Fruit fly (Drosophila melanogaster) whole organism, embryonic: ENCODE data around the gene Lst8.

Experiments used
- CG10209 ChIP-seq: fragments of 200-800 bp; sonication (Bioruptor generic); optimal IDR thresholded peaks from 3 replicates; lab custom pipeline; 2017; ENCODE audit warnings: missing biosample characterization, mild to moderate bottlenecking, missing genetic modification characterization, missing genetic modification reagents
- CG13296 ChIP-seq: fragments of 200-800 bp; sonication (Bioruptor generic); optimal IDR thresholded peaks from 3 replicates; lab custom pipeline; 2018; ENCODE audit warnings: missing biosample characterization, mild to moderate bottlenecking, missing genetic modification characterization
- CG15479 ChIP-seq: fragments of 200-800 bp; sonication (Bioruptor generic); optimal IDR thresholded peaks from 3 replicates; lab custom pipeline; 2019; ENCODE audit warnings: missing biosample characterization, mild to moderate bottlenecking, missing genetic modification characterization, moderate library complexity
- CG15696 ChIP-seq: fragments of 200-800 bp; sonication (Bioruptor generic); optimal IDR thresholded peaks from 2 replicates; lab custom pipeline; 2019; ENCODE audit warnings: missing biosample characterization, mild to moderate bottlenecking, missing genetic modification characterization, moderate library complexity
- CG18262 ChIP-seq: fragments of 200-800 bp; optimal IDR thresholded peaks from 3 replicates; lab custom pipeline; 2019; ENCODE audit warnings: missing biosample characterization, mild to moderate bottlenecking, missing genetic modification characterization, moderate library complexity
- CG2875 ChIP-seq: fragments of 200-800 bp; sonication (Bioruptor generic); optimal IDR thresholded peaks from 2 replicates; lab custom pipeline; 2017; ENCODE audit warnings: missing biosample characterization, mild to moderate bottlenecking, missing genetic modification characterization, missing genetic modification reagents
- CG2889 ChIP-seq: fragments of 200-800 bp; sonication (Bioruptor generic); IDR thresholded peaks from 3 replicates; pipeline ENCODE4 v1.3.6; 2022; ENCODE audit warnings: missing biosample characterization, missing genetic modification characterization
- CG3281 ChIP-seq: fragments of 200-800 bp; sonication (Bioruptor generic); optimal IDR thresholded peaks from 3 replicates; lab custom pipeline; 2017; ENCODE audit warnings: missing biosample characterization, mild to moderate bottlenecking, missing genetic modification characterization
- CG34422 ChIP-seq: fragments of 200-800 bp; sonication (Bioruptor generic); IDR thresholded peaks from 3 replicates; pipeline ENCODE4 v1.3.6; 2022; ENCODE audit warnings: missing biosample characterization, missing genetic modification characterization
- CG42726 ChIP-seq: fragments of 200-800 bp; sonication (Bioruptor generic); IDR thresholded peaks from 2 replicates; pipeline ENCODE4 v1.3.6; 2022; ENCODE audit warnings: missing biosample characterization, missing genetic modification characterization; ENCODE audit not compliant: partially characterized antibody
- CG6654 ChIP-seq: fragments of 200-800 bp; sonication (Bioruptor generic); optimal IDR thresholded peaks from 2 replicates; lab custom pipeline; 2017; ENCODE audit warnings: missing biosample characterization, mild to moderate bottlenecking, missing genetic modification characterization
- CG8388 ChIP-seq: fragments of 200-800 bp; sonication (Bioruptor generic); optimal IDR thresholded peaks from 2 replicates; lab custom pipeline; 2019; ENCODE audit warnings: missing biosample characterization, mild to moderate bottlenecking, missing genetic modification characterization, moderate library complexity
- CG9215 ChIP-seq: fragments of 200-800 bp; sonication (Bioruptor generic); IDR thresholded peaks from 2 replicates; pipeline ENCODE4 v1.3.6; 2022; ENCODE audit warnings: missing biosample characterization, missing genetic modification characterization
- CG9817 ChIP-seq: fragments of 200-800 bp; sonication (Bioruptor generic); optimal IDR thresholded peaks from 2 replicates; lab custom pipeline; 2018; ENCODE audit warnings: missing biosample characterization, mild to moderate bottlenecking, missing genetic modification characterization, moderate library complexity
- CG9876 ChIP-seq: fragments of 200-800 bp; sonication (Bioruptor generic); optimal IDR thresholded peaks from 2 replicates; lab custom pipeline; 2016; ENCODE audit warnings: missing biosample characterization, missing genetic modification characterization
- Dll ChIP-seq: fragments of 200-800 bp; sonication (Bioruptor generic); IDR thresholded peaks from 4 replicates; pipeline ENCODE4 v1.3.6; 2022; ENCODE audit warnings: missing biosample characterization, missing genetic modification characterization; ENCODE audit not compliant: partially characterized antibody
- E2f2 ChIP-seq: fragments of 200-800 bp; sonication (Bioruptor generic); IDR thresholded peaks from 2 replicates; pipeline ENCODE4 v1.3.6; 2022; ENCODE audit warnings: missing biosample characterization, missing genetic modification characterization
- Eip74EF ChIP-seq, 2 experiments: fragments of 200-800 bp in 1 of 2; fragments of >200 bp in 1 of 2; sonication (Bioruptor generic) in 1 of 2; optimal IDR thresholded peaks; 2 replicates each; lab custom pipeline; 2017 to 2019; ENCODE audit warnings: missing biosample characterization in 2 of 2, missing genetic modification characterization in 2 of 2, mild to moderate bottlenecking in 1 of 2, moderate library complexity in 1 of 2
- Gsc ChIP-seq: fragments of 200-800 bp; sonication (Bioruptor generic); IDR thresholded peaks from 2 replicates; pipeline ENCODE4 v1.3.6; 2022; ENCODE audit warnings: missing biosample characterization, missing genetic modification characterization
- HmgZ ChIP-seq: fragments of 200-800 bp; sonication (Bioruptor generic); optimal IDR thresholded peaks from 2 replicates; lab custom pipeline; 2018; ENCODE audit warnings: missing biosample characterization, mild to moderate bottlenecking, missing genetic modification characterization
- Hr3 ChIP-seq: fragments of 200-800 bp; sonication (Bioruptor generic); optimal IDR thresholded peaks from 3 replicates; lab custom pipeline; 2016; ENCODE audit warnings: missing biosample characterization, missing genetic modification characterization
- NfI ChIP-seq: fragments of 200-800 bp; sonication (Bioruptor generic); optimal IDR thresholded peaks from 3 replicates; lab custom pipeline; 2018; ENCODE audit warnings: missing biosample characterization, mild to moderate bottlenecking, missing genetic modification characterization, moderate library complexity
- abd-A ChIP-seq: fragments of 200-800 bp; sonication (Bioruptor generic); optimal IDR thresholded peaks from 3 replicates; lab custom pipeline; 2019; ENCODE audit warnings: missing biosample characterization, mild to moderate bottlenecking, missing genetic modification characterization, moderate library complexity
- ap ChIP-seq: fragments of 200-800 bp; sonication (Bioruptor generic); IDR thresholded peaks from 2 replicates; pipeline ENCODE4 v1.3.6; 2022; ENCODE audit warnings: missing biosample characterization, missing genetic modification characterization
- bsh ChIP-seq, 2 experiments: fragments of 200-800 bp; sonication (Bioruptor generic); optimal IDR thresholded peaks; 2 replicates each; lab custom pipeline; 2017 to 2018; ENCODE audit warnings: mild to moderate bottlenecking in 2 of 2, missing biosample characterization in 2 of 2, missing genetic modification characterization in 2 of 2, moderate library complexity in 1 of 2
- cato ChIP-seq: fragments of 200-800 bp; sonication (Bioruptor generic); optimal IDR thresholded peaks from 2 replicates; lab custom pipeline; 2016; ENCODE audit warnings: missing biosample characterization, missing genetic modification characterization, borderline replicate concordance
- chn ChIP-seq: fragments of 200-800 bp; sonication (Bioruptor generic); optimal IDR thresholded peaks from 2 replicates; lab custom pipeline; 2016; ENCODE audit warnings: missing biosample characterization, missing genetic modification characterization
- crc ChIP-seq: fragments of 200-800 bp; sonication (Bioruptor generic); optimal IDR thresholded peaks from 2 replicates; lab custom pipeline; 2016; ENCODE audit warnings: missing biosample characterization, missing genetic modification characterization
- cwo ChIP-seq: fragments of 200-800 bp; sonication (Bioruptor generic); optimal IDR thresholded peaks from 3 replicates; lab custom pipeline; 2017; ENCODE audit warnings: missing biosample characterization, missing genetic modification characterization, mild to moderate bottlenecking, moderate library complexity, missing genetic modification reagents
- da ChIP-seq: fragments of 200-800 bp; sonication (Bioruptor generic); optimal IDR thresholded peaks from 2 replicates; lab custom pipeline; 2016; ENCODE audit warnings: missing biosample characterization, missing genetic modification characterization
- disco-r ChIP-seq: fragments of 200-800 bp; sonication (Bioruptor generic); optimal IDR thresholded peaks from 2 replicates; lab custom pipeline; 2016; ENCODE audit warnings: missing biosample characterization, missing genetic modification characterization
- dmrt11E ChIP-seq: fragments of 200-800 bp; sonication (Bioruptor generic); optimal IDR thresholded peaks from 3 replicates; lab custom pipeline; 2018; ENCODE audit warnings: missing biosample characterization, mild to moderate bottlenecking, missing genetic modification characterization, moderate library complexity
- fd3F ChIP-seq: fragments of 200-800 bp; sonication (Bioruptor generic); optimal IDR thresholded peaks from 2 replicates; lab custom pipeline; 2018; ENCODE audit warnings: missing biosample characterization, mild to moderate bottlenecking, missing genetic modification characterization, moderate library complexity
- fd96Cb ChIP-seq: fragments of 200-800 bp; sonication (Bioruptor generic); optimal IDR thresholded peaks from 2 replicates; lab custom pipeline; 2018; ENCODE audit warnings: missing biosample characterization, mild to moderate bottlenecking, missing genetic modification characterization, moderate library complexity
- grn ChIP-seq: fragments of 200-800 bp; sonication (Bioruptor generic); optimal IDR thresholded peaks from 3 replicates; lab custom pipeline; 2017; ENCODE audit warnings: missing biosample characterization, missing genetic modification characterization
- hkb ChIP-seq, 2 experiments: fragments of 200-800 bp in 1 of 2; fragments of >200 bp in 1 of 2; sonication (Bioruptor generic) in 1 of 2; IDR thresholded peaks in 1 of 2; optimal IDR thresholded peaks in 1 of 2; 2 replicates each; pipeline versions ENCODE4 v1.3.6 to Lab custom; 2017 to 2022; ENCODE audit warnings: missing biosample characterization in 1 of 2, missing genetic modification characterization in 1 of 2
- klu ChIP-seq: fragments of 200-800 bp; sonication (Bioruptor generic); IDR thresholded peaks from 2 replicates; pipeline ENCODE4 v1.3.6; 2022; ENCODE audit warnings: missing biosample characterization, missing genetic modification characterization
- maf-S ChIP-seq: fragments of 200-800 bp; sonication (Bioruptor generic); optimal IDR thresholded peaks from 2 replicates; lab custom pipeline; 2016; ENCODE audit warnings: missing biosample characterization, missing genetic modification characterization
- nerfin-2 ChIP-seq: fragments of 200-800 bp; sonication (Bioruptor generic); IDR thresholded peaks from 2 replicates; pipeline ENCODE4 v1.3.6; 2022; ENCODE audit warnings: missing biosample characterization, missing genetic modification characterization; ENCODE audit not compliant: partially characterized antibody
- row ChIP-seq: fragments of 200-800 bp; sonication (Bioruptor generic); IDR thresholded peaks from 3 replicates; pipeline ENCODE4 v1.3.6; 2022; ENCODE audit warnings: missing biosample characterization, missing genetic modification characterization
- sens ChIP-seq: fragments of 200-800 bp; sonication (Bioruptor generic); peaks from one replicate; lab custom pipeline; 2016; ENCODE audit warnings: missing biosample characterization, missing genetic modification characterization
- slou ChIP-seq: fragments of 200-800 bp; sonication (Bioruptor generic); optimal IDR thresholded peaks from 3 replicates; lab custom pipeline; 2016; ENCODE audit warnings: missing biosample characterization, missing genetic modification characterization
- sna ChIP-seq: fragments of 200-800 bp; sonication (Bioruptor generic); IDR thresholded peaks from 2 replicates; pipeline ENCODE4 v1.3.6; 2022; ENCODE audit warnings: missing biosample characterization, missing genetic modification characterization; ENCODE audit not compliant: partially characterized antibody
- stc ChIP-seq: fragments of 200-800 bp; sonication (Bioruptor generic); IDR thresholded peaks from 2 replicates; pipeline ENCODE4 v1.3.6; 2022; ENCODE audit warnings: missing biosample characterization, missing genetic modification characterization
- stwl ChIP-seq: fragments of 200-800 bp; sonication (Bioruptor generic); optimal IDR thresholded peaks from 3 replicates; lab custom pipeline; 2018; ENCODE audit warnings: missing biosample characterization, mild to moderate bottlenecking, missing genetic modification characterization, moderate library complexity
- tna ChIP-seq: fragments of 200-800 bp; sonication (Bioruptor generic); IDR thresholded peaks from 2 replicates; pipeline ENCODE4 v1.3.6; 2022; ENCODE audit warnings: missing biosample characterization, missing genetic modification characterization; ENCODE audit not compliant: partially characterized antibody
- trem ChIP-seq: fragments of 200-800 bp; optimal IDR thresholded peaks from 3 replicates; lab custom pipeline; 2019; ENCODE audit warnings: missing biosample characterization, mild to moderate bottlenecking, missing genetic modification characterization, moderate library complexity
- ttk ChIP-seq: fragments of 200-800 bp; sonication (Bioruptor generic); IDR thresholded peaks from 2 replicates; pipeline ENCODE4 v2.1.2; 2022; ENCODE audit warnings: missing biosample characterization, missing genetic modification characterization
- vvl ChIP-seq: fragments of 200-800 bp; sonication (Bioruptor generic); IDR thresholded peaks from 2 replicates; pipeline ENCODE4 v1.3.6; 2022; ENCODE audit warnings: missing biosample characterization, missing genetic modification characterization
- zfh2 ChIP-seq: fragments of 200-800 bp; sonication (Bioruptor generic); optimal IDR thresholded peaks from 2 replicates; lab custom pipeline; 2016; ENCODE audit warnings: missing biosample characterization, missing genetic modification characterization

Lst8 gene

DNA sequence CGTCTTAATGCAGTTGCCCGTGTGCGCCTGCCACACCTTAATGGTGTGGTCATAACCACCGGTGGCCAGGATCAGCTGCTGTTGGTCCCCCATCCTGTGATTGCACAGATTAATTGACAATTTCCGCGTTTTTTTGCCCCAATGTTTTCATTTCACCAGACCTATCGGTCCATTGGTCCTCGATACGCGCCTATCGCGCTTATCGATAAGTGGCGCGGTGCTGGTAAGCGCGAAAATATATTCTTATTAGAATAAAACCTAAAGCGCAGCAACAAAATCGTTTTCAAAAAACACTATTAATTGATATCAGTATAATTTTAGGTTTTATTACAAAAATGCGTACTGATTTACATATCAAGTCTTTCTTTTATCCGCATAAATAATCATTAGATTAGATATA is at the start of gene Lst8:
Lst8 (minus strand) TSS at position 187 of the 400 bp plus-strand sequence.
- TF ChIP-seq crc (GFP tag; lab: Kevin White, UChicago): no peak
- TF ChIP-seq Dll (GFP tag; lab: Robert Waterston, UW): peak; percentile 61; the same call in 3 of the 4 replicates
- TF ChIP-seq CG9215: no peak
- no peak for TF ChIP-seq CG13296
- no peak for TF ChIP-seq CG10209 (GFP tag; lab: Kevin White, UChicago)
- TF ChIP-seq fd96Cb (tag; lab: Kevin White, UChicago): no peak
- no peak for TF ChIP-seq CG3281 (GFP tag; lab: Kevin White, UChicago)
- no peak for TF ChIP-seq Hr3
- TF ChIP-seq NfI (GFP tag; lab: Kevin White, UChicago): no peak
- TF ChIP-seq ap (GFP tag; lab: Robert Waterston, UW): no peak
- TF ChIP-seq CG34422 (GFP tag; lab: Robert Waterston, UW): no peak
- peak; percentile 29 for TF ChIP-seq trem (tag; lab: Kevin White, UChicago)
- no peak for TF ChIP-seq Eip74EF (GFP tag; optimal IDR thresholded peaks at IDR 0.05; lab: Kevin White, UChicago)
- no peak for TF ChIP-seq cato (GFP tag; lab: Kevin White, UChicago)
- no peak for TF ChIP-seq slou (GFP tag; lab: Kevin White, UChicago)
- TF ChIP-seq dmrt11E (tag; lab: Kevin White, UChicago): no peak
- TF ChIP-seq abd-A: no peak
- TF ChIP-seq hkb (optimal IDR thresholded peaks at IDR 0.05; lab: Kevin White, UChicago): no peak
- no peak for TF ChIP-seq hkb (GFP tag; IDR thresholded peaks at IDR 0.05; lab: Robert Waterston, UW)
- no peak for TF ChIP-seq CG9876
- TF ChIP-seq CG9817: no peak
- no peak for TF ChIP-seq cwo (GFP tag; lab: Kevin White, UChicago)
- no peak for TF ChIP-seq maf-S (GFP tag; lab: Kevin White, UChicago)
- 0 out of 2 replicates have a peak, but pooled peaks have one; percentile 9 for TF ChIP-seq CG42726 (GFP tag; lab: Robert Waterston, UW)
- TF ChIP-seq E2f2 (GFP tag; lab: Robert Waterston, UW): peak; percentile 86
- no peak for TF ChIP-seq disco-r
- no peak for TF ChIP-seq grn
- no peak for TF ChIP-seq zfh2 (GFP tag; lab: Kevin White, UChicago)
- no peak for TF ChIP-seq row (GFP tag; lab: Robert Waterston, UW)
- no peak for TF ChIP-seq CG6654
- no peak for TF ChIP-seq CG15479 (GFP tag; lab: Kevin White, UChicago)
- peak; percentile 71 for TF ChIP-seq sna (GFP tag; lab: Robert Waterston, UW)
- no peak for TF ChIP-seq klu (GFP tag; lab: Robert Waterston, UW)
- TF ChIP-seq Gsc: no peak
- TF ChIP-seq HmgZ: peak; percentile 22
- TF ChIP-seq CG15696 (tag; lab: Kevin White, UChicago): no peak
- no peak for TF ChIP-seq CG18262 (tag; lab: Kevin White, UChicago)
- peak; percentile 57; the same call in 1 of the 2 replicates for TF ChIP-seq nerfin-2
- no peak for TF ChIP-seq CG8388 (GFP tag; lab: Kevin White, UChicago)
- TF ChIP-seq chn (GFP tag; lab: Kevin White, UChicago): no peak
- TF ChIP-seq sens (GFP tag; lab: Kevin White, UChicago): peak; percentile 79
- no peak for TF ChIP-seq bsh (GFP tag; optimal IDR thresholded peaks at IDR 0.05; lab: Kevin White, UChicago)
- TF ChIP-seq tna (GFP tag; lab: Robert Waterston, UW): peak; percentile 72
- TF ChIP-seq stwl: peak; percentile 69
- TF ChIP-seq stc (GFP tag; lab: Robert Waterston, UW): no peak
- no peak for TF ChIP-seq ttk (GFP tag; lab: Robert Waterston, UW)
- no peak for TF ChIP-seq da (GFP tag; lab: Kevin White, UChicago)
- no peak for TF ChIP-seq vvl (GFP tag; lab: Robert Waterston, UW)
- TF ChIP-seq fd3F (GFP tag; lab: Kevin White, UChicago): no peak
- no peak for TF ChIP-seq CG2875
- no peak for TF ChIP-seq CG2889 (GFP tag; lab: Robert Waterston, UW)
